Worm (Caenorhabditis elegans) whole organism, L3 larva: ENCODE measurements around the gene catp-4.
A peak's percentile ranks its signal among the peaks of the same experiment; 100 is the strongest.

ENCODE experiments used
- ama-1 ChIP-seq: fragments of 150-350 bp; optimal IDR thresholded peaks from 2 replicates; lab custom pipeline; 2018
- nhr-11 ChIP-seq: fragments of 150-350 bp; optimal IDR thresholded peaks from 2 replicates; lab custom pipeline; 2014; ENCODE audit warnings: missing biosample characterization, missing genetic modification characterization
- tbx-2 ChIP-seq: sonication (generic microtip); optimal IDR thresholded peaks from 2 replicates; lab custom pipeline; 2016; ENCODE audit warnings: mild to moderate bottlenecking, missing genetic modification characterization, missing compliant biosample characterization

DNA sequence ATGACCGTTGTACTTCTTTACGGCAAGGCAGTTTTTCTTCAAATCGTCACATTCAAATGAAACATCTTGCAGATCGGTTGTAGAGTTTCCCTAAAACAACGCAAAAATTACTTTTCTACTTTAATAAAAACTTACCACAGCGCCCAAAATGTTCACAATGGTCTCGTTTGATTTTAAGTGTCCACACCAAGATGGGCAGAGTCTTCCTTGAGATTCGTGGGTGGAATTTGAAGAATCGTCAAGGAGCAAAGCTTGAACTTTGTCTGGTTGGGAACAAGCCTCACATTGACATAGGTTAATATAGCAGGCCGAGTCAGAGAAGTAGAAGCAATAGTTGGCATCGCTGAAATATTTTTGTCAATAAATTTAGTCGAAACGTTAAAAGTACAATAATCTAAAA is 11.6 kb downstream of the catp-4 start:
- no peak for TF ChIP-seq nhr-11 (tag; lab: Kevin White, UChicago)
- TF ChIP-seq ama-1 (lab: Kevin White, UChicago) = peak; percentile 84
- no peak for TF ChIP-seq tbx-2 (tag; lab: Kevin White, UChicago)
